Fruit fly (Drosophila melanogaster) whole organism, embryonic: ENCODE results near the gene BtbVII.
A peak's percentile ranks its signal among the peaks of the same experiment; 100 is the strongest.

Source experiments
- B-H1 ChIP-seq: fragments of 200-800 bp; sonication (Bioruptor generic); IDR thresholded peaks from 3 replicates; pipeline ENCODE4 v1.3.6; 2022; ENCODE audit warnings: missing biosample characterization, missing genetic modification characterization
- CG10321 ChIP-seq: fragments of 200-800 bp; sonication (Bioruptor generic); IDR thresholded peaks from 2 replicates; pipeline ENCODE4 v1.3.6; 2022; ENCODE audit warnings: missing biosample characterization, missing genetic modification characterization
- CG11247 ChIP-seq: fragments of 200-800 bp; sonication (Bioruptor generic); IDR thresholded peaks from 2 replicates; pipeline ENCODE4 v1.3.6; 2022; ENCODE audit warnings: missing biosample characterization, missing genetic modification characterization
- CG13775 ChIP-seq: fragments of 200-800 bp; sonication (Bioruptor generic); optimal IDR thresholded peaks from 3 replicates; lab custom pipeline; 2017; ENCODE audit warnings: missing biosample characterization, mild to moderate bottlenecking, missing genetic modification characterization
- CG14860 ChIP-seq: fragments of 200-800 bp; sonication (Bioruptor generic); IDR thresholded peaks from 3 replicates; pipeline ENCODE4 v1.3.6; 2022; ENCODE audit warnings: missing biosample characterization, missing genetic modification characterization; ENCODE audit not compliant: partially characterized antibody
- CG15011 ChIP-seq: fragments of 200-800 bp; sonication (Bioruptor generic); optimal IDR thresholded peaks from 3 replicates; lab custom pipeline; 2018; ENCODE audit warnings: missing biosample characterization, mild to moderate bottlenecking, missing genetic modification characterization
- CG15269 ChIP-seq: fragments of 200-800 bp; sonication (Bioruptor generic); optimal IDR thresholded peaks from 2 replicates; lab custom pipeline; 2018; ENCODE audit warnings: missing biosample characterization, mild to moderate bottlenecking, missing genetic modification characterization, moderate library complexity
- CG15479 ChIP-seq: fragments of 200-800 bp; sonication (Bioruptor generic); optimal IDR thresholded peaks from 3 replicates; lab custom pipeline; 2019; ENCODE audit warnings: missing biosample characterization, mild to moderate bottlenecking, missing genetic modification characterization, moderate library complexity
- CG16813 ChIP-seq: fragments of 200-800 bp; sonication (Bioruptor generic); IDR thresholded peaks from 3 replicates; pipeline ENCODE4 v1.3.6; 2022; ENCODE audit warnings: missing biosample characterization, missing genetic modification characterization; ENCODE audit not compliant: partially characterized antibody
- CG16863 ChIP-seq: fragments of 200-800 bp; sonication (Bioruptor generic); optimal IDR thresholded peaks from 3 replicates; lab custom pipeline; 2016; ENCODE audit warnings: missing biosample characterization, missing genetic modification characterization
- CG17568 ChIP-seq: fragments of 200-800 bp; sonication (Bioruptor generic); optimal IDR thresholded peaks from 2 replicates; lab custom pipeline; 2018; ENCODE audit warnings: missing biosample characterization, mild to moderate bottlenecking, missing genetic modification characterization, moderate library complexity
- CG30403 ChIP-seq: fragments of 200-800 bp; sonication (Bioruptor generic); optimal IDR thresholded peaks from 3 replicates; lab custom pipeline; 2016; ENCODE audit warnings: missing biosample characterization, missing genetic modification characterization
- CG3995 ChIP-seq: fragments of 200-800 bp; sonication (Bioruptor generic); optimal IDR thresholded peaks from 3 replicates; lab custom pipeline; 2016; ENCODE audit warnings: missing biosample characterization, missing genetic modification characterization
- CG4707 ChIP-seq: fragments of 200-800 bp; sonication (Bioruptor generic); optimal IDR thresholded peaks from 2 replicates; lab custom pipeline; 2018; ENCODE audit warnings: missing biosample characterization, mild to moderate bottlenecking, missing genetic modification characterization, moderate library complexity
- CG6175 ChIP-seq: fragments of 200-800 bp; sonication (Bioruptor generic); IDR thresholded peaks from 3 replicates; pipeline ENCODE4 v1.3.6; 2022; ENCODE audit warnings: missing biosample characterization, missing genetic modification characterization
- CG6654 ChIP-seq: fragments of 200-800 bp; sonication (Bioruptor generic); optimal IDR thresholded peaks from 2 replicates; lab custom pipeline; 2017; ENCODE audit warnings: missing biosample characterization, mild to moderate bottlenecking, missing genetic modification characterization
- CG6683 ChIP-seq: fragments of 200-800 bp; sonication (Bioruptor generic); optimal IDR thresholded peaks from 2 replicates; lab custom pipeline; 2017; ENCODE audit warnings: missing biosample characterization, mild to moderate bottlenecking, missing genetic modification characterization, missing genetic modification reagents
- CG8765 ChIP-seq: fragments of 200-800 bp; sonication (Bioruptor generic); IDR thresholded peaks from 2 replicates; pipeline ENCODE4 v1.3.6; 2022; ENCODE audit warnings: missing biosample characterization, missing genetic modification characterization
- CG9932 ChIP-seq: fragments of 200-800 bp; sonication (Bioruptor generic); IDR thresholded peaks from 2 replicates; pipeline ENCODE4 v1.3.6; 2022; ENCODE audit warnings: missing biosample characterization, missing genetic modification characterization
- E2f1 ChIP-seq: fragments of 200-800 bp; sonication (Bioruptor generic); IDR thresholded peaks from 2 replicates; pipeline ENCODE4 v1.3.6; 2022; ENCODE audit warnings: missing biosample characterization, missing genetic modification characterization
- E2f2 ChIP-seq: fragments of 200-800 bp; sonication (Bioruptor generic); IDR thresholded peaks from 2 replicates; pipeline ENCODE4 v1.3.6; 2022; ENCODE audit warnings: missing biosample characterization, missing genetic modification characterization
- Fer2 ChIP-seq: fragments of 200-800 bp; sonication (Bioruptor generic); optimal IDR thresholded peaks from 2 replicates; lab custom pipeline; 2018; ENCODE audit warnings: missing biosample characterization, mild to moderate bottlenecking, missing genetic modification characterization, moderate library complexity
- HmgZ ChIP-seq: fragments of 200-800 bp; sonication (Bioruptor generic); optimal IDR thresholded peaks from 2 replicates; lab custom pipeline; 2018; ENCODE audit warnings: missing biosample characterization, mild to moderate bottlenecking, missing genetic modification characterization
- Lhr ChIP-seq: fragments of 200-800 bp; sonication (Bioruptor generic); optimal IDR thresholded peaks from 3 replicates; lab custom pipeline; 2017; ENCODE audit warnings: mild to moderate bottlenecking, missing biosample characterization, missing genetic modification reagents, missing genetic modification characterization
- Mad ChIP-seq: fragments of 200-800 bp; sonication (Bioruptor generic); optimal IDR thresholded peaks from 2 replicates; lab custom pipeline; 2016; ENCODE audit warnings: missing biosample characterization, missing genetic modification characterization
- Max ChIP-seq: fragments of 200-800 bp; sonication (Bioruptor generic); optimal IDR thresholded peaks from 2 replicates; lab custom pipeline; 2016; ENCODE audit warnings: missing biosample characterization, mild to moderate bottlenecking, missing genetic modification characterization
- Side ChIP-seq: fragments of 200-800 bp; sonication (Bioruptor generic); optimal IDR thresholded peaks from 2 replicates; lab custom pipeline; 2016; ENCODE audit warnings: missing biosample characterization, missing genetic modification characterization
- TFAM ChIP-seq: fragments of 200-800 bp; sonication (Bioruptor generic); optimal IDR thresholded peaks from 2 replicates; lab custom pipeline; 2017; ENCODE audit warnings: missing biosample characterization, missing genetic modification characterization, inconsistent platforms
- bigmax ChIP-seq: fragments of 200-800 bp; sonication (Bioruptor generic); optimal IDR thresholded peaks from 2 replicates; lab custom pipeline; 2018; ENCODE audit warnings: missing biosample characterization, mild to moderate bottlenecking, missing genetic modification characterization
- cato ChIP-seq: fragments of 200-800 bp; sonication (Bioruptor generic); optimal IDR thresholded peaks from 2 replicates; lab custom pipeline; 2016; ENCODE audit warnings: missing biosample characterization, missing genetic modification characterization, borderline replicate concordance
- caup ChIP-seq: fragments of 200-800 bp; sonication (Bioruptor generic); optimal IDR thresholded peaks from 3 replicates; lab custom pipeline; 2017; ENCODE audit warnings: missing biosample characterization, mild to moderate bottlenecking, missing genetic modification characterization, moderate library complexity; ENCODE audit not compliant: severe bottlenecking
- ci ChIP-seq: fragments of 200-800 bp; sonication (Bioruptor generic); IDR thresholded peaks from 3 replicates; pipeline ENCODE4 v1.3.6; 2022; ENCODE audit warnings: missing biosample characterization, missing genetic modification characterization
- crc ChIP-seq: fragments of 200-800 bp; sonication (Bioruptor generic); optimal IDR thresholded peaks from 2 replicates; lab custom pipeline; 2016; ENCODE audit warnings: missing biosample characterization, missing genetic modification characterization
- en ChIP-seq: fragments of 200-800 bp; sonication (Bioruptor generic); optimal IDR thresholded peaks from 2 replicates; lab custom pipeline; 2016; ENCODE audit warnings: missing biosample characterization, missing genetic modification characterization
- gce ChIP-seq: fragments of 200-800 bp; sonication (Bioruptor generic); IDR thresholded peaks from 3 replicates; pipeline ENCODE4 v1.3.6; 2022; ENCODE audit warnings: missing biosample characterization, missing genetic modification characterization
- gem ChIP-seq: fragments of 200-800 bp; sonication (Bioruptor generic); optimal IDR thresholded peaks from 2 replicates; lab custom pipeline; 2019; ENCODE audit warnings: missing biosample characterization, mild to moderate bottlenecking, missing genetic modification characterization, moderate library complexity
- mld ChIP-seq: fragments of 200-800 bp; sonication (Bioruptor generic); IDR thresholded peaks from 3 replicates; pipeline ENCODE4 v1.3.6; 2022; ENCODE audit warnings: missing biosample characterization, missing genetic modification characterization; ENCODE audit not compliant: partially characterized antibody
- pita ChIP-seq: fragments of 200-800 bp; sonication (Bioruptor generic); optimal IDR thresholded peaks from 2 replicates; lab custom pipeline; 2017; ENCODE audit warnings: missing biosample characterization, mild to moderate bottlenecking, missing genetic modification characterization
- repo ChIP-seq: fragments of 200-800 bp; sonication (Bioruptor generic); optimal IDR thresholded peaks from 2 replicates; lab custom pipeline; 2016; ENCODE audit warnings: missing biosample characterization, missing genetic modification characterization
- row ChIP-seq: fragments of 200-800 bp; sonication (Bioruptor generic); IDR thresholded peaks from 3 replicates; pipeline ENCODE4 v1.3.6; 2022; ENCODE audit warnings: missing biosample characterization, missing genetic modification characterization
- schlank ChIP-seq: fragments of 200-800 bp; sonication (Bioruptor generic); optimal IDR thresholded peaks from 2 replicates; lab custom pipeline; 2018; ENCODE audit warnings: missing biosample characterization, mild to moderate bottlenecking, missing genetic modification characterization
- sd ChIP-seq: fragments of 200-800 bp; sonication (Bioruptor generic); optimal IDR thresholded peaks from 3 replicates; lab custom pipeline; 2018; ENCODE audit warnings: missing biosample characterization, mild to moderate bottlenecking, missing genetic modification characterization, moderate library complexity
- seq ChIP-seq: fragments of 200-800 bp; sonication (Bioruptor generic); IDR thresholded peaks from 2 replicates; pipeline ENCODE4 v1.3.6; 2022; ENCODE audit warnings: missing biosample characterization, missing genetic modification characterization
- sim ChIP-seq: fragments of 200-800 bp; sonication (Bioruptor generic); IDR thresholded peaks from 2 replicates; pipeline ENCODE4 v1.3.6; 2022; ENCODE audit warnings: missing biosample characterization, missing genetic modification characterization
- stwl ChIP-seq: fragments of 200-800 bp; sonication (Bioruptor generic); optimal IDR thresholded peaks from 3 replicates; lab custom pipeline; 2018; ENCODE audit warnings: missing biosample characterization, mild to moderate bottlenecking, missing genetic modification characterization, moderate library complexity
- tio ChIP-seq: fragments of 200-800 bp; sonication (Bioruptor generic); optimal IDR thresholded peaks from 2 replicates; lab custom pipeline; 2017; ENCODE audit warnings: missing biosample characterization, missing genetic modification characterization, inconsistent platforms
- toy ChIP-seq: fragments of 200-800 bp; sonication (Bioruptor generic); IDR thresholded peaks from 2 replicates; pipeline ENCODE4 v1.3.6; 2022; ENCODE audit warnings: missing biosample characterization, missing genetic modification characterization
- unc-4 ChIP-seq: fragments of 200-800 bp; sonication (Bioruptor generic); IDR thresholded peaks from 2 replicates; pipeline ENCODE4 v1.3.6; 2022; ENCODE audit warnings: missing biosample characterization, missing genetic modification characterization; ENCODE audit not compliant: partially characterized antibody
- wdn ChIP-seq: fragments of 200-800 bp; sonication (Bioruptor generic); IDR thresholded peaks from 2 replicates; pipeline ENCODE4 v1.3.6; 2022; ENCODE audit warnings: missing biosample characterization, missing genetic modification characterization
- zen2 ChIP-seq: fragments of 200-800 bp; sonication (Bioruptor generic); IDR thresholded peaks from 3 replicates; pipeline ENCODE4 v1.3.6; 2022; ENCODE audit warnings: missing biosample characterization, missing genetic modification characterization; ENCODE audit not compliant: partially characterized antibody
- zfh1 ChIP-seq: fragments of 200-800 bp; sonication (Bioruptor generic); IDR thresholded peaks from 3 replicates; pipeline ENCODE4 v1.3.6; 2022; ENCODE audit warnings: missing biosample characterization, missing genetic modification characterization

Gene BtbVII

DNA sequence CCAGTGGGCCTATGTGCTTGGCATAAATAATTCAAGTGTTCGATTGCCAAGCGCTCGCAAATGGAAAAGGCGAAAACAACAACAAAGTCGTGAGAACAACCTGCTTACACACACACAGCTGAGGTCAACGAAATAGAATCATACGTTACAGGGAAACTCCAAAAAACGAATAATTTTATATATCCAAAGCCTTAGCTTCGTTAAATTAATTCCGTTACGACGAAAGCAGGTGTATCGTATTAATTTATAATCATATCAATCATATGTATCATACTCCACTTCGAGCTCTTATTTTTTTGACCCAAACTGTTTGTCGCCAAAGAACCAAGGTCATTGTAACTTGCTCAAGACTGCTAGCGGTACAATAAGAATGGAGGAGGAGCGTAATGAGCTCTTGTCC lies 31.0 kb downstream of the BtbVII start (continued):
- TF ChIP-seq mld (GFP tag; lab: Robert Waterston, UW) (no peak), zen2 (GFP tag; lab: Robert Waterston, UW) (no peak), Side (GFP tag; lab: Kevin White, UChicago) (peak; percentile 86), E2f1 (GFP tag; lab: Robert Waterston, UW) (peak; percentile 91), CG6175 (peak; percentile 78), wdn (peak; percentile 75), CG3995 (GFP tag; lab: Kevin White, UChicago) (peak; percentile 52), repo (peak; percentile 80), CG16863 (peak; percentile 79), CG15479 (no peak), CG10321 (no peak), Fer2 (tag; lab: Kevin White, UChicago) (peak; percentile 45), CG14860 (GFP tag; lab: Robert Waterston, UW) (no peak), bigmax (GFP tag; lab: Kevin White, UChicago) (peak; percentile 19), schlank (tag; lab: Kevin White, UChicago) (peak; percentile 68), gem (tag; lab: Kevin White, UChicago) (peak; percentile 93), Lhr (GFP tag; lab: Kevin White, UChicago) (peak; percentile 34), row (peak; percentile 95), crc (GFP tag; lab: Kevin White, UChicago) (peak; percentile 78), CG16813 (GFP tag; lab: Robert Waterston, UW) (no peak), zfh1 (GFP tag; lab: Robert Waterston, UW) (peak; percentile 89), unc-4 (GFP tag; lab: Robert Waterston, UW) (no peak), gce (GFP tag; lab: Robert Waterston, UW) (peak; percentile 85), sim (GFP tag; lab: Robert Waterston, UW) (peak; percentile 78), CG15011 (GFP tag; lab: Kevin White, UChicago) (peak; percentile 81), CG6683 (peak; percentile 79), sd (no peak), CG4707 (peak; percentile 63), stwl (tag; lab: Kevin White, UChicago) (no peak), CG8765 (GFP tag; lab: Robert Waterston, UW) (peak; percentile 71), E2f2 (GFP tag; lab: Robert Waterston, UW) (peak; percentile 65), pita (GFP tag; lab: Kevin White, UChicago) (no peak), HmgZ (tag; lab: Kevin White, UChicago) (peak; percentile 85), CG6654 (GFP tag; lab: Kevin White, UChicago) (peak; percentile 64), Max (GFP tag; lab: Kevin White, UChicago) (peak; percentile 85), CG11247 (GFP tag; lab: Robert Waterston, UW) (peak; percentile 86), Mad (GFP tag; lab: Kevin White, UChicago) (peak; percentile 65), CG9932 (GFP tag; lab: Robert Waterston, UW) (peak; percentile 70), CG30403 (GFP tag; lab: Kevin White, UChicago) (peak; percentile 86), ci (GFP tag; lab: Robert Waterston, UW) (peak; percentile 89), CG17568 (GFP tag; lab: Kevin White, UChicago) (no peak), tio (GFP tag; lab: Kevin White, UChicago) (no peak), toy (peak; percentile 67; the same call in 1 of the 2 replicates), CG15269 (peak; percentile 91), caup (GFP tag; lab: Kevin White, UChicago) (peak; percentile 86), B-H1 (GFP tag; lab: Robert Waterston, UW) (peak; percentile 90), CG13775 (peak; percentile 78), seq (peak; percentile 82), en (GFP tag; lab: Kevin White, UChicago) (peak; percentile 79), cato (GFP tag; lab: Kevin White, UChicago) (peak; percentile 45), TFAM (peak; percentile 27)
